Worm (Caenorhabditis elegans) whole organism, midembryonic: ENCODE results near the gene aqp-4.

Experiments
- T22C8.4 ChIP-seq: fragments of 200-800 bp; sonication (Bioruptor generic); IDR thresholded peaks from 2 replicates; pipeline ENCODE4 v1.3.6; 2022; ENCODE audit warnings: missing genetic modification characterization, missing compliant biosample characterization
- cog-1 ChIP-seq: sonication (generic microtip); optimal IDR thresholded peaks from 2 replicates; lab custom pipeline; 2016; ENCODE audit warnings: missing genetic modification characterization, missing compliant biosample characterization
- flt-1 ChIP-seq: fragments of 200-800 bp; sonication (Bioruptor generic); IDR thresholded peaks from 2 replicates; pipeline ENCODE4 v1.3.6; 2022; ENCODE audit warnings: missing genetic modification characterization, missing compliant biosample characterization
- klf-2 ChIP-seq: fragments of 200-800 bp; sonication (Bioruptor generic); conservative IDR thresholded peaks from 2 replicates; pipeline ENCODE4 v1.3.6; 2022; ENCODE audit warnings: missing genetic modification reagents, missing genetic modification characterization, missing compliant biosample characterization
- med-1 ChIP-seq: sonication (generic microtip); optimal IDR thresholded peaks from 2 replicates; lab custom pipeline; 2017; ENCODE audit warnings: missing genetic modification characterization, mild to moderate bottlenecking, missing compliant biosample characterization, antibody characterized with exemption, missing genetic modification reagents; ENCODE audit not compliant: insufficient read depth
- ref-1 ChIP-seq: fragments of 200-800 bp; sonication (Bioruptor generic); conservative IDR thresholded peaks from 2 replicates; pipeline ENCODE4 v1.3.6; 2022; ENCODE audit warnings: missing genetic modification reagents, missing genetic modification characterization, missing compliant biosample characterization
- tab-1 ChIP-seq: fragments of 200-800 bp; sonication (Bioruptor generic); IDR thresholded peaks from 2 replicates; pipeline ENCODE4 v1.3.6; 2022; ENCODE audit warnings: missing genetic modification characterization, missing compliant biosample characterization
- ztf-23 ChIP-seq: fragments of 200-800 bp; sonication (Bioruptor generic); IDR thresholded peaks from 2 replicates; pipeline ENCODE4 v1.3.6; 2022; ENCODE audit warnings: missing genetic modification reagents, missing genetic modification characterization, missing compliant biosample characterization
- ztf-29 ChIP-seq: fragments of 200-800 bp; sonication (Bioruptor generic); IDR thresholded peaks from 2 replicates; pipeline ENCODE4 v1.3.6; 2022; ENCODE audit warnings: missing genetic modification reagents, missing genetic modification characterization, missing compliant biosample characterization

The aqp-4 gene

ce11 chrV:9779418-9779817 lies 42.1 kb downstream of the aqp-4 start, which contains the start of gene F46B6.4:
F46B6.4 (minus strand) TSS chrV:9779518.
- TF ChIP-seq cog-1 (tag; lab: Kevin White, UChicago) (no peak), klf-2 (no peak), ref-1 (GFP tag; lab: Robert Waterston, UW) (no peak), med-1 (GFP tag; lab: Kevin White, UChicago) (no peak), T22C8.4 (no peak)

ce11 chrV:9782045-9782444 lies 44.7 kb downstream of the aqp-4 start:
- TF ChIP-seq T22C8.4, result peak; percentile 30; the same call in 1 of the 2 replicates
- no peak for TF ChIP-seq ref-1 (GFP tag; lab: Robert Waterston, UW)
- TF ChIP-seq ztf-23 (GFP tag; lab: Robert Waterston, UW), result no peak
- TF ChIP-seq klf-2, result no peak
- TF ChIP-seq cog-1 (tag; lab: Kevin White, UChicago), result no peak
- no peak for TF ChIP-seq tab-1 (GFP tag; lab: Robert Waterston, UW)
- no peak for TF ChIP-seq flt-1 (GFP tag; lab: Robert Waterston, UW)

- TF ChIP-seq T22C8.4 (no peak), cog-1 (tag; lab: Kevin White, UChicago) (no peak)
These were observed 45.6 kb downstream of the aqp-4 start, which contains the start of gene F46B6.5 for ce11 chrV:9782969-9783368. F46B6.5 (minus strand) TSS chrV:9783069.

ce11 chrV:9784215-9784614 lies 46.9 kb downstream of the aqp-4 start:
- no peak for TF ChIP-seq ztf-23 (GFP tag; lab: Robert Waterston, UW)
- no peak for TF ChIP-seq ref-1 (GFP tag; lab: Robert Waterston, UW)
- no peak for TF ChIP-seq klf-2
- no peak for TF ChIP-seq med-1 (GFP tag; lab: Kevin White, UChicago)
- no peak for TF ChIP-seq ztf-29 (GFP tag; lab: Robert Waterston, UW)
- TF ChIP-seq T22C8.4, result no peak
- TF ChIP-seq tab-1 (GFP tag; lab: Robert Waterston, UW), result no peak
- no peak for TF ChIP-seq cog-1 (tag; lab: Kevin White, UChicago)
- no peak for TF ChIP-seq flt-1 (GFP tag; lab: Robert Waterston, UW)

ce11 chrV:9786721-9787131 lies 49.4 kb downstream of the aqp-4 start, which contains the start of gene F46B6.6:
F46B6.6 (minus strand) TSS chrV:9786868.
- no peak for TF ChIP-seq ref-1 (GFP tag; lab: Robert Waterston, UW)
- no peak for TF ChIP-seq tab-1 (GFP tag; lab: Robert Waterston, UW)
- TF ChIP-seq klf-2, result no peak
- no peak for TF ChIP-seq cog-1 (tag; lab: Kevin White, UChicago)
